Worm (Caenorhabditis elegans): ENCODE results near the gene aat-8.

DNA sequence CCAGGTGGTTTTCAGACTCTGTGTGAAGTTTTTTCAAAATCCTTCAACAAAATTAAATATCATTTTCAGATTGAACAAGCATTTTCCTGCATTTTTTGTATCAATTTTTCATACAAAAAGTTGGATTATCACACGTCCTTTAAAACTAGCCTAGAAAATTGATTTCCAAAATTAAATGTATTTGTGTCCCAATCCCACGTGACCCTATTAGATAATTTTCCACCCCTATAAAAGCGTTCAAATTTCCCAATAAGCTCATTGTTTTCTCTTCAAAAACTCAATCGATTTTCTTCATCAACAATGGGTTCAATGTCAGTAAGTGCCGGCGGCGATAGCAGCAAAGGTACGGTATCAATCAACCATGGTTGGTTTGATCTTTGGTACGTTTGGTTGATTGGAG is 49.6 kb upstream of the aat-8 start, which contains the start of gene F56D6.19:
- TF ChIP-seq pes-1 (GFP tag; IDR thresholded peaks at IDR 0.05) (no peak), hnd-1 (tag; optimal IDR thresholded peaks at IDR 0.05) (no peak), ama-1 (optimal IDR thresholded peaks at IDR 0.05) (no peak), hmbx-1 (tag; optimal IDR thresholded peaks at IDR 0.05) (no peak), ceh-36 (tag; optimal IDR thresholded peaks at IDR 0.05) (no peak), tra-4 (tag; optimal IDR thresholded peaks at IDR 0.05) (no peak), F13C5.2 (tag; optimal IDR thresholded peaks at IDR 0.05) (no peak), tbx-11 (GFP tag; IDR thresholded peaks at IDR 0.05) (no peak), sea-1 (GFP tag; conservative IDR thresholded peaks at IDR 0.05) (no peak), flt-1 (GFP tag; IDR thresholded peaks at IDR 0.05) (no peak), tbx-37 (GFP tag; conservative IDR thresholded peaks at IDR 0.05) (no peak), scrt-1 (GFP tag; IDR thresholded peaks at IDR 0.05) (no peak), ceh-13 (GFP tag; optimal IDR thresholded peaks at IDR 0.05) (no peak), B0310.2 (tag; optimal IDR thresholded peaks at IDR 0.05) (no peak)

Data from whole organism, early embryonic.